Worm (Caenorhabditis elegans) whole organism, L1 larva: ENCODE data around the gene Y71H2B.8.

ENCODE experiments used
- C34B4.2 ChIP-seq: sonication (generic microtip); optimal IDR thresholded peaks from 2 replicates; lab custom pipeline; 2017; ENCODE audit warnings: mild to moderate bottlenecking, missing genetic modification characterization, missing compliant biosample characterization
- dpl-1 ChIP-seq, 3 experiments: fragments of 150-350 bp in 2 of 3; sonication (generic microtip) in 1 of 3; optimal IDR thresholded peaks; 2 replicates each; lab custom pipeline; 2014 to 2017; ENCODE audit warnings: missing biosample characterization in 3 of 3, missing genetic modification characterization in 3 of 3, missing genetic modification reagents in 3 of 3
- efl-1 ChIP-seq, 4 experiments: fragments of 150-350 bp; optimal IDR thresholded peaks in 3 of 4; peaks in 1 of 4; 1 replicate in 1 of 4; 2 replicates in 3 of 4; lab custom pipeline; 2014; ENCODE audit warnings: missing biosample characterization in 2 of 4, missing genetic modification characterization in 2 of 4, missing genetic modification reagents in 2 of 4
- lin-13 ChIP-seq: fragments of 150-350 bp; optimal IDR thresholded peaks from 2 replicates; lab custom pipeline; 2014; ENCODE audit warnings: missing biosample characterization, missing genetic modification reagents, missing genetic modification characterization
- nhr-12 ChIP-seq: sonication (generic microtip); optimal IDR thresholded peaks from 2 replicates; lab custom pipeline; 2017; ENCODE audit warnings: missing biosample characterization, missing genetic modification characterization
- nhr-237 ChIP-seq: fragments of 150-350 bp; optimal IDR thresholded peaks from 2 replicates; lab custom pipeline; 2014; ENCODE audit warnings: missing biosample characterization, missing genetic modification characterization
- nhr-28 ChIP-seq: fragments of 150-350 bp; optimal IDR thresholded peaks from 2 replicates; lab custom pipeline; 2014; ENCODE audit warnings: missing biosample characterization, missing genetic modification characterization
- nhr-90 ChIP-seq: sonication (generic microtip); optimal IDR thresholded peaks from 2 replicates; lab custom pipeline; 2016; ENCODE audit warnings: mild to moderate bottlenecking, missing genetic modification characterization, missing compliant biosample characterization; ENCODE audit not compliant: poor library complexity
- skn-1 ChIP-seq: fragments of 150-350 bp; optimal IDR thresholded peaks from 2 replicates; lab custom pipeline; 2014; ENCODE audit warnings: missing biosample characterization, missing genetic modification characterization
- snpc-4 ChIP-seq: fragments of 150-350 bp; optimal IDR thresholded peaks from 2 replicates; lab custom pipeline; 2014; ENCODE audit warnings: missing biosample characterization, missing genetic modification characterization
- tbx-2 ChIP-seq: sonication (generic microtip); optimal IDR thresholded peaks from 2 replicates; lab custom pipeline; 2016; ENCODE audit warnings: missing genetic modification characterization, missing compliant biosample characterization
- unc-62 ChIP-seq: fragments of 150-350 bp; optimal IDR thresholded peaks from 2 replicates; lab custom pipeline; 2014; ENCODE audit warnings: missing biosample characterization, missing genetic modification reagents, missing genetic modification characterization
- ztf-11 ChIP-seq, 2 experiments: sonication (generic microtip); optimal IDR thresholded peaks; 2 replicates each; lab custom pipeline; 2016 to 2017; ENCODE audit warnings: missing genetic modification characterization in 2 of 2, missing biosample characterization in 1 of 2, missing compliant biosample characterization in 1 of 2
- ztf-4 ChIP-seq: fragments of 150-350 bp; optimal IDR thresholded peaks from 2 replicates; lab custom pipeline; 2014; ENCODE audit warnings: missing biosample characterization, missing genetic modification characterization

DNA sequence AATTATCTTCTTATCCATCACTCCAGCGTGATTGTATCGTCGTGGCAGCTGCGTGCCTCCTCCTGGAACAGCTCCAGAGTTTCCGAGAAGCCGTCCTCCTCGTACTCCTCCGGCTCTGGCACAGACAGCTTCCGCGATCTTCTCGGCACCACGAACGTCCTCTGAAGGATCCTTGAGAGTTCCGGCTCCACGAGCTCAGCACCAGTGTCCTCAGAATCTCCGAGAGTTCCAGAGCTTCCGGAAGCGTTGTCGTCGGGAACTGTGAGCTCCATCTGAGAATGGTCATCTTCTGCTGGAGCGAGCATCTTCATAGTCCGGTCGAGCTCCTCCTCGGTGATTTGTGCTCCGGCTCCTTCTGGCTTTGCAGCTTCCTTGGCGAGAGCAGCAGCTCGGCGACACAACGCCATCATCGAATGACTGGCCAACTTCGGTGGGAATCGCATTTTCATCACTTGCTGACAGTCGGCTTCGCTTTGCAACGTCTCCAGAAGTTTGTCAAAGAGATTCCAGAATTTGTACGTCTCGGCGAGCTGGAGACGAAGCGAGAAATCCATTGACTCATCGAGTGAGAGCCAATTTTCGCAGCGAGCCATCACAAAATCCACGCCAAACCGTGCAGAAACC, 15.9 kb upstream of the Y71H2B.8 start:
- TF ChIP-seq efl-1 (optimal IDR thresholded peaks at IDR 0.05; lab: Kevin White, UChicago): no peak
- no peak for TF ChIP-seq efl-1 (GFP tag; optimal IDR thresholded peaks at IDR 0.05 in 1 of 2; lab: Kevin White, UChicago)
- TF ChIP-seq nhr-237 (tag; lab: Kevin White, UChicago): no peak
- no peak for TF ChIP-seq C34B4.2 (tag; lab: Kevin White, UChicago)
- TF ChIP-seq lin-13: no peak
- TF ChIP-seq nhr-12 (tag; lab: Kevin White, UChicago): no peak
- TF ChIP-seq unc-62 (GFP tag; lab: Kevin White, UChicago): no peak
- TF ChIP-seq ztf-11 (tag; optimal IDR thresholded peaks at IDR 0.05; lab: Kevin White, UChicago): no peak
- no peak for TF ChIP-seq tbx-2
- no peak for TF ChIP-seq nhr-28 (tag; lab: Kevin White, UChicago)
- TF ChIP-seq skn-1: no peak
- TF ChIP-seq dpl-1 (GFP tag; optimal IDR thresholded peaks at IDR 0.05; lab: Kevin White, UChicago): no peak
- TF ChIP-seq nhr-90 (tag; lab: Kevin White, UChicago): no peak
- no peak for TF ChIP-seq snpc-4 (tag; lab: Kevin White, UChicago)
- no peak for TF ChIP-seq ztf-4 (tag; lab: Kevin White, UChicago)
